Fruit fly (Drosophila melanogaster): ENCODE results near the gene Xrcc2.
A peak's percentile ranks its signal among the peaks of the same experiment; 100 is the strongest.

Gene Xrcc2

DNA sequence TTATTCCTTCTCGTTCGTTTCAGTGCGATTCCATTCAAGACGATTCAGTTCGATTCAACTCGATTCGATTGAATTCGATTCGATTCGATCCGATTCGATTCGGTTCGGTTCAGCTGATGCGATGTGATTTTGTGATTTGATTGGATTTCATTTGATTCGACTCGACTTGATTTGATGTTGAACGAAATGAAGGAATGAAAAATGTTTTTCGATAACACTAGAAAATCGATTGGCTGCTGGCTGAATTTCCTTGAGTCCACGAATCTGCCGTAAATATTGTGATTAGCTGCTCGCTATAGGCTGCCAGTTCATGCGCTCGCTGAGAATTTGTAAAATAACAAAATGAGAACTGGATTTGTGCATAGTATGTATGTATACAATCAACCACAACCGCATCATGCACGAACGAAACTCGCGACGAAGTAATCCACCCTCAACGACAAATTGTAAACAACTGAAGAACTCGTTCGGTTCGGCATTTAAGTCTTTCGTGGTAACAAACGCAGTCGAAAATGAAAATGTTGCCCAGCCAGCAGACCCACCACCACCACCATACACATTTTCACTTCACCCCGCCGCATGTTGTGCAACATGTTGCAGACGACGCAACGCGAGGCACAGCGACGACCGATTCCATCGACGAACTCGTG, 5.1 kb downstream of the Xrcc2 start, which contains the start of gene Wnt5 (continued):
- TF ChIP-seq run (tag; optimal IDR thresholded peaks at IDR 0.05) (peak; percentile 52), CG9797 (GFP tag; optimal IDR thresholded peaks at IDR 0.05) (no peak), dmrt11E (tag; optimal IDR thresholded peaks at IDR 0.05) (no peak), jing (GFP tag; optimal IDR thresholded peaks at IDR 0.05) (no peak), CG6654 (GFP tag; optimal IDR thresholded peaks at IDR 0.05) (no peak), CG10959 (GFP tag; IDR thresholded peaks at IDR 0.05) (no peak), Dref (GFP tag; IDR thresholded peaks at IDR 0.05) (0 out of 2 replicates have a peak, but pooled peaks have one; percentile 21), CG12104 (GFP tag; optimal IDR thresholded peaks at IDR 0.05) (no peak), YL-1 (GFP tag; optimal IDR thresholded peaks at IDR 0.05) (peak; percentile 43), so (GFP tag; IDR thresholded peaks at IDR 0.05) (no peak), CG6689 (GFP tag; IDR thresholded peaks at IDR 0.05) (no peak), Kr (GFP tag; optimal IDR thresholded peaks at IDR 0.05) (no peak), CG7357 (GFP tag; IDR thresholded peaks at IDR 0.05) (no peak), Doc2 (GFP tag; IDR thresholded peaks at IDR 0.05) (no peak), cg (GFP tag; optimal IDR thresholded peaks at IDR 0.05) (peak; percentile 43), Six4 (GFP tag; optimal IDR thresholded peaks at IDR 0.05) (no peak), CG5953 (GFP tag; IDR thresholded peaks at IDR 0.05) (no peak), trem (tag; optimal IDR thresholded peaks at IDR 0.05) (peak; percentile 29), sens (GFP tag) (peak; percentile 44), CG2875 (GFP tag; optimal IDR thresholded peaks at IDR 0.05) (no peak), CG16863 (GFP tag; optimal IDR thresholded peaks at IDR 0.05) (no peak), CG17361 (GFP tag; IDR thresholded peaks at IDR 0.05) (no peak), CG9876 (GFP tag; optimal IDR thresholded peaks at IDR 0.05) (no peak), pb (GFP tag; optimal IDR thresholded peaks at IDR 0.05) (no peak), pros (GFP tag; optimal IDR thresholded peaks at IDR 0.05) (no peak), CG12659 (GFP tag; optimal IDR thresholded peaks at IDR 0.05) (peak; percentile 56), bcd (GFP tag; optimal IDR thresholded peaks at IDR 0.05) (no peak), fd96Cb (tag; optimal IDR thresholded peaks at IDR 0.05) (no peak), chinmo (GFP tag; IDR thresholded peaks at IDR 0.05; ENCODE audit: partially characterized antibody) (peak; percentile 85; the same call in 3 of the 4 replicates), CG30431 (GFP tag; optimal IDR thresholded peaks at IDR 0.05) (no peak), otp (GFP tag; IDR thresholded peaks at IDR 0.05) (no peak), CG32532 (GFP tag; IDR thresholded peaks at IDR 0.05) (no peak), CG14965 (GFP tag; optimal IDR thresholded peaks at IDR 0.05; ENCODE audit: borderline replicate concordance) (no peak), H2.0 (GFP tag; IDR thresholded peaks at IDR 0.05) (no peak), Xrp1 (GFP tag; IDR thresholded peaks at IDR 0.05) (no peak)

- no peak for TF ChIP-seq CG3838 (GFP tag; optimal IDR thresholded peaks at IDR 0.05)
- peak; percentile 79; the same call in 2 of the 3 replicates for TF ChIP-seq tgo (GFP tag; IDR thresholded peaks at IDR 0.05)
- no peak for TF ChIP-seq unc-4 (GFP tag; IDR thresholded peaks at IDR 0.05; ENCODE audit: partially characterized antibody)
- TF ChIP-seq BtbVII (GFP tag; optimal IDR thresholded peaks at IDR 0.05), result peak; percentile 78
- peak; percentile 77 for TF ChIP-seq CG7556 (GFP tag; optimal IDR thresholded peaks at IDR 0.05)
- TF ChIP-seq pros (GFP tag; optimal IDR thresholded peaks at IDR 0.05), result peak; percentile 76
- TF ChIP-seq sc (optimal IDR thresholded peaks at IDR 0.05), result no peak
- TF ChIP-seq sc (GFP tag; optimal IDR thresholded peaks at IDR 0.05), result peak; percentile 41
- TF ChIP-seq CG2875 (GFP tag; optimal IDR thresholded peaks at IDR 0.05), result peak; percentile 61
- TF ChIP-seq MBD-R2 (GFP tag; IDR thresholded peaks at IDR 0.05), result peak; percentile 53; the same call in 1 of the 2 replicates
- peak; percentile 65 for TF ChIP-seq CG15269 (tag; optimal IDR thresholded peaks at IDR 0.05)
- TF ChIP-seq CG31441 (GFP tag; IDR thresholded peaks at IDR 0.05), result peak; percentile 75
- TF ChIP-seq ken (GFP tag; IDR thresholded peaks at IDR 0.05), result peak; percentile 77
- no peak for TF ChIP-seq CG16813 (GFP tag; IDR thresholded peaks at IDR 0.05; ENCODE audit: partially characterized antibody)
- TF ChIP-seq lab (GFP tag; optimal IDR thresholded peaks at IDR 0.05), result peak; percentile 87
- peak; percentile 67 for TF ChIP-seq nmo (GFP tag; optimal IDR thresholded peaks at IDR 0.05)
- peak; percentile 82 for TF ChIP-seq Xbp1 (GFP tag; optimal IDR thresholded peaks at IDR 0.05)
Measured at dm6 chrX:18506639-18507528, 7.0 kb downstream of the Xrcc2 start.

All from whole organism, embryonic.